Worm (Caenorhabditis elegans) whole organism, L1 larva: Measurements from ENCODE around the gene M7.7.
A peak's percentile ranks its signal among the peaks of the same experiment; 100 is the strongest.

Source experiments
- C34B4.2 ChIP-seq: sonication (generic microtip); optimal IDR thresholded peaks from 2 replicates; lab custom pipeline; 2017; ENCODE audit warnings: mild to moderate bottlenecking, missing genetic modification characterization, missing compliant biosample characterization
- F16B12.6 ChIP-seq: fragments of 150-350 bp; optimal IDR thresholded peaks from 2 replicates; lab custom pipeline; 2014; ENCODE audit warnings: missing biosample characterization, missing genetic modification characterization
- Y116A8C.19 ChIP-seq: sonication (generic microtip); optimal IDR thresholded peaks from 2 replicates; lab custom pipeline; 2016; ENCODE audit warnings: missing compliant biosample characterization, missing genetic modification characterization, borderline replicate concordance
- aly-2 ChIP-seq: fragments of 150-350 bp; optimal IDR thresholded peaks from 2 replicates; lab custom pipeline; 2014; ENCODE audit warnings: missing biosample characterization, missing genetic modification characterization
- ceh-63 ChIP-seq: fragments of 200-800 bp; sonication (Bioruptor generic); optimal IDR thresholded peaks from 2 replicates; lab custom pipeline; 2018; ENCODE audit warnings: mild to moderate bottlenecking, missing genetic modification characterization, missing compliant biosample characterization
- ceh-88 ChIP-seq: fragments of 200-800 bp; sonication (Bioruptor generic); IDR thresholded peaks from 2 replicates; pipeline ENCODE4 v1.3.6; 2022; ENCODE audit warnings: missing genetic modification characterization, missing compliant biosample characterization
- ceh-90 ChIP-seq: sonication (generic microtip); optimal IDR thresholded peaks from 2 replicates; lab custom pipeline; 2016; ENCODE audit warnings: missing genetic modification characterization, missing compliant biosample characterization
- ces-1 ChIP-seq: fragments of 150-350 bp; optimal IDR thresholded peaks from 2 replicates; lab custom pipeline; 2014; ENCODE audit warnings: missing biosample characterization, missing genetic modification reagents, missing genetic modification characterization
- dpl-1 ChIP-seq, 3 experiments: fragments of 150-350 bp in 2 of 3; sonication (generic microtip) in 1 of 3; optimal IDR thresholded peaks; 2 replicates each; lab custom pipeline; 2014 to 2017; ENCODE audit warnings: missing biosample characterization in 3 of 3, missing genetic modification characterization in 3 of 3, missing genetic modification reagents in 3 of 3
- efl-1 ChIP-seq, 4 experiments: fragments of 150-350 bp; optimal IDR thresholded peaks in 3 of 4; peaks in 1 of 4; 1 replicate in 1 of 4; 2 replicates in 3 of 4; lab custom pipeline; 2014; ENCODE audit warnings: missing biosample characterization in 2 of 4, missing genetic modification characterization in 2 of 4, missing genetic modification reagents in 2 of 4
- egl-27 ChIP-seq, 2 experiments: fragments of 150-350 bp in 1 of 2; sonication (generic microtip); optimal IDR thresholded peaks; 3 replicates each; lab custom pipeline; 2017 to 2018; ENCODE audit warnings: missing biosample characterization in 2 of 2, missing genetic modification characterization in 2 of 2, missing genetic modification reagents in 2 of 2
- elt-2 ChIP-seq: sonication (generic microtip); optimal IDR thresholded peaks from 2 replicates; lab custom pipeline; 2016; ENCODE audit warnings: missing genetic modification characterization, mild to moderate bottlenecking, inconsistent platforms, missing compliant biosample characterization, missing genetic modification reagents
- elt-3 ChIP-seq, 6 experiments: fragments of 150-350 bp in 1 of 6; sonication (generic microtip); optimal IDR thresholded peaks; 2 replicates each; lab custom pipeline; 2017 to 2018; ENCODE audit warnings: missing biosample characterization in 6 of 6, missing genetic modification characterization in 6 of 6, inconsistent platforms in 1 of 6
- ets-5 ChIP-seq: fragments of 200-800 bp; sonication (Bioruptor generic); IDR thresholded peaks from 2 replicates; pipeline ENCODE4 v1.3.6; 2022; ENCODE audit warnings: missing genetic modification characterization, missing compliant biosample characterization
- fkh-10 ChIP-seq: sonication (generic microtip); optimal IDR thresholded peaks from 2 replicates; lab custom pipeline; 2017; ENCODE audit warnings: missing biosample characterization, missing genetic modification reagents, missing genetic modification characterization
- hpl-2 ChIP-seq: fragments of 150-350 bp; optimal IDR thresholded peaks from 2 replicates; lab custom pipeline; 2014; ENCODE audit warnings: missing biosample characterization, missing genetic modification reagents, missing genetic modification characterization
- isw-1 ChIP-seq: fragments of 200-800 bp; sonication (Bioruptor generic); IDR thresholded peaks from 2 replicates; pipeline ENCODE4 v1.3.6; 2022; ENCODE audit warnings: missing genetic modification characterization, missing compliant biosample characterization
- lin-14 ChIP-seq: fragments of 200-800 bp; sonication (Bioruptor generic); optimal IDR thresholded peaks from 2 replicates; lab custom pipeline; 2018; ENCODE audit warnings: mild to moderate bottlenecking, missing genetic modification characterization, moderate library complexity, missing compliant biosample characterization
- lin-39 ChIP-seq: fragments of 150-350 bp; optimal IDR thresholded peaks from 2 replicates; lab custom pipeline; 2014; ENCODE audit warnings: missing biosample characterization, missing genetic modification reagents, missing genetic modification characterization
- lir-3 ChIP-seq: sonication (generic microtip); optimal IDR thresholded peaks from 2 replicates; lab custom pipeline; 2016; ENCODE audit warnings: mild to moderate bottlenecking, missing genetic modification characterization, moderate library complexity, missing compliant biosample characterization; ENCODE audit not compliant: poor library complexity
- lsy-2 ChIP-seq, 2 experiments: fragments of 150-350 bp; optimal IDR thresholded peaks; 2 replicates each; lab custom pipeline; 2014; ENCODE audit warnings: missing biosample characterization in 2 of 2, missing genetic modification characterization in 2 of 2
- mdl-1 ChIP-seq, 2 experiments: fragments of 150-350 bp; optimal IDR thresholded peaks; 2 replicates each; lab custom pipeline; 2014 to 2017; ENCODE audit warnings: missing biosample characterization in 2 of 2, missing genetic modification characterization in 2 of 2, inconsistent platforms in 1 of 2
- mef-2 ChIP-seq: fragments of 150-350 bp; optimal IDR thresholded peaks from 2 replicates; lab custom pipeline; 2014; ENCODE audit warnings: missing biosample characterization, missing genetic modification characterization
- nhr-19 ChIP-seq: fragments of 200-800 bp; sonication (Bioruptor generic); conservative IDR thresholded peaks from 2 replicates; pipeline ENCODE4 v1.3.6; 2022; ENCODE audit warnings: missing genetic modification characterization, missing compliant biosample characterization
- nhr-237 ChIP-seq: fragments of 150-350 bp; optimal IDR thresholded peaks from 2 replicates; lab custom pipeline; 2014; ENCODE audit warnings: missing biosample characterization, missing genetic modification characterization
- nhr-47 ChIP-seq: sonication (generic microtip); optimal IDR thresholded peaks from 2 replicates; lab custom pipeline; 2016; ENCODE audit warnings: mild to moderate bottlenecking, missing genetic modification characterization, moderate library complexity, missing compliant biosample characterization
- nhr-85 ChIP-seq: sonication (generic microtip); peaks from one replicate; lab custom pipeline; 2016; ENCODE audit warnings: missing genetic modification characterization, inconsistent platforms, missing compliant biosample characterization
- nhr-90 ChIP-seq: sonication (generic microtip); optimal IDR thresholded peaks from 2 replicates; lab custom pipeline; 2016; ENCODE audit warnings: mild to moderate bottlenecking, missing genetic modification characterization, missing compliant biosample characterization; ENCODE audit not compliant: poor library complexity
- pax-3 ChIP-seq: fragments of 200-800 bp; sonication (Bioruptor generic); optimal IDR thresholded peaks from 2 replicates; lab custom pipeline; 2018; ENCODE audit warnings: mild to moderate bottlenecking, missing genetic modification characterization, moderate library complexity, missing compliant biosample characterization
- rnt-1 ChIP-seq: sonication (generic microtip); optimal IDR thresholded peaks from 2 replicates; lab custom pipeline; 2016; ENCODE audit warnings: mild to moderate bottlenecking, missing genetic modification characterization, moderate library complexity, missing compliant biosample characterization
- skn-1 ChIP-seq: fragments of 150-350 bp; optimal IDR thresholded peaks from 2 replicates; lab custom pipeline; 2014; ENCODE audit warnings: missing biosample characterization, missing genetic modification characterization
- snu-23 ChIP-seq: sonication (generic microtip); optimal IDR thresholded peaks from 2 replicates; lab custom pipeline; 2016; ENCODE audit warnings: missing genetic modification characterization, missing compliant biosample characterization
- sptf-1 ChIP-seq: fragments of 150-350 bp; optimal IDR thresholded peaks from 2 replicates; lab custom pipeline; 2014; ENCODE audit warnings: missing biosample characterization, missing genetic modification characterization
- swsn-7 ChIP-seq: sonication (generic microtip); optimal IDR thresholded peaks from 2 replicates; lab custom pipeline; 2016; ENCODE audit warnings: missing genetic modification characterization, missing compliant biosample characterization
- tbx-2 ChIP-seq: sonication (generic microtip); optimal IDR thresholded peaks from 2 replicates; lab custom pipeline; 2016; ENCODE audit warnings: missing genetic modification characterization, missing compliant biosample characterization
- unc-130 ChIP-seq: fragments of 150-350 bp; optimal IDR thresholded peaks from 2 replicates; lab custom pipeline; 2017; ENCODE audit warnings: missing biosample characterization, missing genetic modification characterization, inconsistent platforms
- unc-62 ChIP-seq: fragments of 150-350 bp; optimal IDR thresholded peaks from 2 replicates; lab custom pipeline; 2014; ENCODE audit warnings: missing biosample characterization, missing genetic modification reagents, missing genetic modification characterization
- unc-98 ChIP-seq: fragments of 200-800 bp; sonication (Bioruptor generic); IDR thresholded peaks from 2 replicates; pipeline ENCODE4 v1.3.6; 2022; ENCODE audit warnings: missing genetic modification characterization, missing compliant biosample characterization
- zip-4 ChIP-seq: fragments of 200-800 bp; sonication (Bioruptor generic); optimal IDR thresholded peaks from 2 replicates; lab custom pipeline; 2018; ENCODE audit warnings: mild to moderate bottlenecking, missing genetic modification characterization, moderate library complexity, missing compliant biosample characterization

Gene M7.7

DNA sequence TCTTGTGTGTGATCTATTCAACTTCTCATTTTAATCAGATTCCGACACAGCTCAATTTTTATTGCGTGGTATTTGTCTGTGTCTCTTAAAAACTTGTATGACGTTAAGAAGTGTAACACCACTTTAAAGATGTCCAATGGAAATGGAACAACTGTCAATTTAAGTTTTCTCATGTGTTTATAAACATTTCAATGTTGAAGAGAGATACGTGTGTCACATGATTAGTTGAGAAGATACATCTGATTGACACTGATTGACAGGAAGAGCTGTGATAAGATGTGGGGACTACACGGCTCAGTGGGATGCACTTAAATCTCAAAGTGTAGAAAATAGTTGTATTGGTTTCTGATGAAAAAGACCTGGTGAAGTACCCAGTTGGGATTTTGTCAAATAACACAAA, 21.3 kb upstream of the M7.7 start (continued):
- no peak for TF ChIP-seq skn-1 (tag; lab: Kevin White, UChicago)
- TF ChIP-seq isw-1 (GFP tag; lab: Robert Waterston, UW), result no peak
- TF ChIP-seq swsn-7, result peak; percentile 51
- TF ChIP-seq mdl-1 (tag; optimal IDR thresholded peaks at IDR 0.05; lab: Kevin White, UChicago), result peak in 1 of 2 experiments; percentile 0
- no peak for TF ChIP-seq ces-1 (GFP tag; lab: Kevin White, UChicago)
- peak; percentile 53 for TF ChIP-seq nhr-47 (tag; lab: Kevin White, UChicago)
- peak in 1 of 3 experiments; percentile 3 for TF ChIP-seq dpl-1 (GFP tag; optimal IDR thresholded peaks at IDR 0.05; lab: Kevin White, UChicago)
- peak; percentile 44; the same call in 1 of the 2 replicates for TF ChIP-seq unc-98 (GFP tag; lab: Robert Waterston, UW)
- TF ChIP-seq sptf-1 (tag; lab: Kevin White, UChicago), result no peak
- TF ChIP-seq nhr-85 (tag; lab: Kevin White, UChicago), result peak; percentile 39
- peak; percentile 90 for TF ChIP-seq lin-14 (GFP tag; lab: Kevin White, UChicago)
- TF ChIP-seq fkh-10, result no peak
- TF ChIP-seq nhr-19 (GFP tag; lab: Robert Waterston, UW), result peak; percentile 88
- TF ChIP-seq ets-5 (GFP tag; lab: Robert Waterston, UW), result no peak
- peak; percentile 78 to 87 for TF ChIP-seq lsy-2 (tag; optimal IDR thresholded peaks at IDR 0.05; lab: Kevin White, UChicago)
- no peak for TF ChIP-seq hpl-2 (GFP tag; lab: Kevin White, UChicago)
- no peak for TF ChIP-seq F16B12.6 (tag; lab: Kevin White, UChicago)
- TF ChIP-seq lin-39 (tag; lab: Kevin White, UChicago), result peak; percentile 96
- TF ChIP-seq egl-27 (tag; optimal IDR thresholded peaks at IDR 0.05; lab: Kevin White, UChicago), result no peak
- no peak for TF ChIP-seq ceh-90 (tag; lab: Kevin White, UChicago)
- peak; percentile 61 for TF ChIP-seq unc-62 (GFP tag; lab: Kevin White, UChicago)
- peak; percentile 15 to 44 for TF ChIP-seq efl-1 (optimal IDR thresholded peaks at IDR 0.05; lab: Kevin White, UChicago)
- TF ChIP-seq efl-1 (GFP tag; optimal IDR thresholded peaks at IDR 0.05 in 1 of 2; lab: Kevin White, UChicago), result peak in 1 of 2 experiments; percentile 65
- TF ChIP-seq lir-3, result peak; percentile 60
- no peak for TF ChIP-seq mef-2 (tag; lab: Kevin White, UChicago)
- no peak for TF ChIP-seq elt-2 (tag; lab: Kevin White, UChicago)
- no peak for TF ChIP-seq Y116A8C.19 (tag; lab: Kevin White, UChicago)
- no peak for TF ChIP-seq ceh-63 (GFP tag; lab: Kevin White, UChicago)
- TF ChIP-seq elt-3 (tag; optimal IDR thresholded peaks at IDR 0.05; lab: Kevin White, UChicago), result no peak
- TF ChIP-seq aly-2, result no peak

- peak; percentile 57 for TF ChIP-seq lir-3
- TF ChIP-seq rnt-1 (tag; lab: Kevin White, UChicago), result peak; percentile 71
- peak; percentile 68 for TF ChIP-seq nhr-237 (tag; lab: Kevin White, UChicago)
Measured at ce11 chrIV:11070895-11071294, 18.7 kb upstream of the M7.7 start.

ce11 chrIV:11078482-11078881, 11.1 kb upstream of the M7.7 start, which contains the start of gene Y5F2A.4:
Gene Y5F2A.4, minus strand, starts transcription at chrIV:11078582.
- no peak for TF ChIP-seq pax-3
- TF ChIP-seq zip-4 (GFP tag; lab: Kevin White, UChicago), result no peak
- no peak for TF ChIP-seq skn-1 (tag; lab: Kevin White, UChicago)
- TF ChIP-seq unc-62 (GFP tag; lab: Kevin White, UChicago), result no peak
- no peak for TF ChIP-seq unc-130 (tag; lab: Kevin White, UChicago)
- TF ChIP-seq C34B4.2 (tag; lab: Kevin White, UChicago), result no peak
- TF ChIP-seq elt-2 (tag; lab: Kevin White, UChicago), result no peak
- no peak for TF ChIP-seq aly-2
- TF ChIP-seq snu-23 (GFP tag; lab: Kevin White, UChicago), result no peak
- no peak for TF ChIP-seq tbx-2
- TF ChIP-seq mdl-1 (tag; optimal IDR thresholded peaks at IDR 0.05; lab: Kevin White, UChicago), result no peak
- no peak for TF ChIP-seq ceh-88 (GFP tag; lab: Robert Waterston, UW)
- no peak for TF ChIP-seq nhr-90 (tag; lab: Kevin White, UChicago)
